Fruit fly (Drosophila melanogaster) whole organism, wandering third instar larva: ENCODE results near the gene ND-13A.
A peak's percentile ranks its signal among the peaks of the same experiment; 100 is the strongest.

Experiments
- Abd-B ChIP-seq: fragments of >200 bp; optimal IDR thresholded peaks from 2 replicates; lab custom pipeline; 2017; ENCODE audit warnings: missing biosample characterization, missing genetic modification characterization
- Dif ChIP-seq: fragments of 200-275, 200-300 bp; sonication (Bioruptor generic); optimal IDR thresholded peaks from 2 replicates; lab custom pipeline; 2018; ENCODE audit warnings: missing biosample characterization, missing genetic modification characterization; ENCODE audit not compliant: partially characterized antibody
- GATAd ChIP-seq: sonication (Bioruptor generic); optimal IDR thresholded peaks from 2 replicates; lab custom pipeline; 2016; ENCODE audit warnings: missing biosample characterization, missing genetic modification characterization
- Hnf4 ChIP-seq: fragments of 200-800 bp; sonication (Bioruptor generic); optimal IDR thresholded peaks from 2 replicates; lab custom pipeline; 2016; ENCODE audit warnings: missing biosample characterization, mild to moderate bottlenecking, missing genetic modification characterization
- Hr78 ChIP-seq: fragments of >200 bp; optimal IDR thresholded peaks from 2 replicates; lab custom pipeline; 2017; ENCODE audit warnings: missing biosample characterization, missing genetic modification characterization
- Myc ChIP-seq: fragments of >200 bp; optimal IDR thresholded peaks from 2 replicates; lab custom pipeline; 2017
- N ChIP-seq: fragments of >200 bp; optimal IDR thresholded peaks from 2 replicates; lab custom pipeline; 2018; ENCODE audit warnings: missing biosample characterization, missing external identifiers, missing genetic modification characterization
- OdsH ChIP-seq: fragments of 200-800 bp; sonication (Bioruptor generic); optimal IDR thresholded peaks from 2 replicates; lab custom pipeline; 2016; ENCODE audit warnings: missing biosample characterization, mild to moderate bottlenecking, missing genetic modification characterization
- Sp1 ChIP-seq: fragments of 200-800 bp; sonication (Bioruptor generic); optimal IDR thresholded peaks from 3 replicates; lab custom pipeline; 2019; ENCODE audit warnings: missing biosample characterization, mild to moderate bottlenecking, missing genetic modification characterization, moderate library complexity
- br ChIP-seq: fragments of 200-800 bp; sonication (Bioruptor generic); optimal IDR thresholded peaks from 2 replicates; lab custom pipeline; 2016; ENCODE audit warnings: missing biosample characterization, missing genetic modification characterization
- brk ChIP-seq: fragments of 200-800 bp; sonication (Bioruptor generic); optimal IDR thresholded peaks from 2 replicates; lab custom pipeline; 2016; ENCODE audit warnings: missing biosample characterization, mild to moderate bottlenecking, missing genetic modification characterization
- lola ChIP-seq: fragments of >200 bp; optimal IDR thresholded peaks from 2 replicates; lab custom pipeline; 2017; ENCODE audit warnings: missing biosample characterization, missing genetic modification characterization
- pan ChIP-seq: fragments of >200 bp; optimal IDR thresholded peaks from 2 replicates; lab custom pipeline; 2017
- psq ChIP-seq: fragments of 200-800 bp; sonication (Bioruptor generic); optimal IDR thresholded peaks from 3 replicates; lab custom pipeline; 2017; ENCODE audit warnings: missing biosample characterization, mild to moderate bottlenecking, missing genetic modification characterization, moderate library complexity

dm6 chr2L:5070797-5071579 lies 29.1 kb downstream of the ND-13A start, which contains the start of gene RpL37A:
- TF ChIP-seq pan (lab: Kevin White, UChicago) (no peak), Hnf4 (GFP tag; lab: Kevin White, UChicago) (peak; percentile 12), OdsH (peak; percentile 31), Abd-B (GFP tag; lab: Kevin White, UChicago) (no peak), brk (GFP tag; lab: Kevin White, UChicago) (no peak), br (GFP tag; lab: Kevin White, UChicago) (no peak), Sp1 (GFP tag; lab: Kevin White, UChicago) (peak; percentile 73), Dif (peak; percentile 19), lola (GFP tag; lab: Kevin White, UChicago) (no peak), Myc (lab: Kevin White, UChicago) (peak; percentile 5), Hr78 (no peak), psq (GFP tag; lab: Kevin White, UChicago) (peak; percentile 24), GATAd (GFP tag; lab: Kevin White, UChicago) (no peak), N (GFP tag; lab: Kevin White, UChicago) (no peak)
